Worm (Caenorhabditis elegans) whole organism, young adult: Measurements from ENCODE around the gene srp-2.

Experiments used
- B0019.2 ChIP-seq: fragments of 200-800 bp; sonication (Bioruptor generic); conservative IDR thresholded peaks from 2 replicates; pipeline ENCODE4 v1.3.6; 2022; ENCODE audit warnings: missing genetic modification reagents, missing genetic modification characterization, missing compliant biosample characterization
- F37B4.10 ChIP-seq: fragments of 200-800 bp; sonication (Bioruptor generic); IDR thresholded peaks from 2 replicates; pipeline ENCODE4 v1.3.6; 2022; ENCODE audit warnings: missing genetic modification characterization, missing compliant biosample characterization
- F39B2.1 ChIP-seq: fragments of 200-800 bp; sonication (Bioruptor generic); IDR thresholded peaks from 2 replicates; pipeline ENCODE4 v1.3.6; 2022; ENCODE audit warnings: missing genetic modification reagents, missing genetic modification characterization, missing compliant biosample characterization
- F57C9.4 ChIP-seq: sonication (generic microtip); optimal IDR thresholded peaks from 2 replicates; lab custom pipeline; 2017; ENCODE audit warnings: mild to moderate bottlenecking, missing genetic modification characterization, missing compliant biosample characterization
- K11D2.4 ChIP-seq: fragments of 200-800 bp; sonication (Bioruptor generic); IDR thresholded peaks from 2 replicates; pipeline ENCODE4 v1.3.6; 2022; ENCODE audit warnings: missing genetic modification reagents, missing genetic modification characterization, missing compliant biosample characterization
- T26A5.8 ChIP-seq: sonication (generic microtip); optimal IDR thresholded peaks from 2 replicates; lab custom pipeline; 2016; ENCODE audit warnings: missing genetic modification characterization, missing compliant biosample characterization
- Y53G8AR.9 ChIP-seq: fragments of 200-800 bp; sonication (Bioruptor generic); conservative IDR thresholded peaks from 2 replicates; pipeline ENCODE4 v1.3.6; 2022; ENCODE audit warnings: missing genetic modification reagents, missing genetic modification characterization, missing compliant biosample characterization
- Y56A3A.18 ChIP-seq: fragments of 200-800 bp; sonication (Bioruptor generic); IDR thresholded peaks from 2 replicates; pipeline ENCODE4 v1.3.6; 2022; ENCODE audit warnings: missing genetic modification reagents, missing genetic modification characterization, missing compliant biosample characterization
- Y79H2A.3 ChIP-seq: fragments of 200-800 bp; sonication (Bioruptor generic); conservative IDR thresholded peaks from 2 replicates; pipeline ENCODE4 v1.3.6; 2022; ENCODE audit warnings: missing genetic modification reagents, missing genetic modification characterization, missing compliant biosample characterization
- Y95B8A.8 ChIP-seq: fragments of 200-800 bp; sonication (Bioruptor generic); IDR thresholded peaks from 2 replicates; pipeline ENCODE4 v1.3.6; 2022; ENCODE audit warnings: missing genetic modification reagents, missing genetic modification characterization, missing compliant biosample characterization
- ZK185.1 ChIP-seq: sonication (generic microtip); optimal IDR thresholded peaks from 2 replicates; lab custom pipeline; 2016; ENCODE audit warnings: mild to moderate bottlenecking, missing genetic modification characterization, missing compliant biosample characterization; ENCODE audit not compliant: poor library complexity, severe bottlenecking
- attf-5 ChIP-seq: fragments of 200-800 bp; sonication (Bioruptor generic); optimal IDR thresholded peaks from 2 replicates; lab custom pipeline; 2018; ENCODE audit warnings: mild to moderate bottlenecking, missing genetic modification characterization, missing compliant biosample characterization
- attf-6 ChIP-seq: fragments of 200-800 bp; sonication (Bioruptor generic); IDR thresholded peaks from 2 replicates; pipeline ENCODE4 v1.3.6; 2022; ENCODE audit warnings: missing genetic modification reagents, missing genetic modification characterization, missing compliant biosample characterization
- cebp-1 ChIP-seq, 2 experiments: fragments of 200-800 bp in 1 of 2; sonication (Bioruptor generic) in 1 of 2; sonication (generic microtip) in 1 of 2; IDR thresholded peaks in 1 of 2; optimal IDR thresholded peaks in 1 of 2; 2 replicates each; pipeline versions ENCODE4 v1.3.6 to Lab custom; 2017 to 2022; ENCODE audit warnings: missing compliant biosample characterization in 2 of 2, missing genetic modification characterization in 2 of 2, mild to moderate bottlenecking in 1 of 2, missing genetic modification reagents in 1 of 2, moderate library complexity in 1 of 2
- cebp-2 ChIP-seq: fragments of 200-800 bp; sonication (Bioruptor generic); IDR thresholded peaks from 2 replicates; pipeline ENCODE4 v1.3.6; 2022; ENCODE audit warnings: missing genetic modification characterization, missing compliant biosample characterization
- ceh-27 ChIP-seq: fragments of 200-800 bp; sonication (Bioruptor generic); optimal IDR thresholded peaks from 2 replicates; lab custom pipeline; 2018; ENCODE audit warnings: mild to moderate bottlenecking, missing genetic modification characterization, moderate library complexity, missing compliant biosample characterization
- ceh-58 ChIP-seq: fragments of 200-800 bp; sonication (Bioruptor generic); IDR thresholded peaks from 2 replicates; pipeline ENCODE4 v1.3.6; 2022; ENCODE audit warnings: missing genetic modification characterization, missing compliant biosample characterization
- chd-7 ChIP-seq: sonication (generic microtip); optimal IDR thresholded peaks from 2 replicates; lab custom pipeline; 2016; ENCODE audit warnings: mild to moderate bottlenecking, missing genetic modification characterization, moderate library complexity, missing compliant biosample characterization
- dox-1 ChIP-seq: fragments of 200-800 bp; sonication (Bioruptor generic); IDR thresholded peaks from 2 replicates; pipeline ENCODE4 v1.3.6; 2022; ENCODE audit warnings: missing genetic modification reagents, missing genetic modification characterization, missing compliant biosample characterization
- egl-18 ChIP-seq: fragments of 200-800 bp; sonication (Bioruptor generic); IDR thresholded peaks from 2 replicates; pipeline ENCODE4 v1.3.6; 2022; ENCODE audit warnings: missing genetic modification reagents, missing genetic modification characterization, missing compliant biosample characterization
- egl-44 ChIP-seq: fragments of 200-800 bp; sonication (Bioruptor generic); IDR thresholded peaks from 2 replicates; pipeline ENCODE4 v1.3.6; 2022; ENCODE audit warnings: missing genetic modification reagents, missing genetic modification characterization, missing compliant biosample characterization
- him-1 ChIP-seq: sonication (generic microtip); optimal IDR thresholded peaks from 2 replicates; lab custom pipeline; 2016; ENCODE audit warnings: missing genotype, missing genetic modification reagents, missing genetic modification characterization, missing compliant biosample characterization
- hlh-26 ChIP-seq: fragments of 200-800 bp; sonication (Bioruptor generic); conservative IDR thresholded peaks from 2 replicates; pipeline ENCODE4 v1.3.6; 2022; ENCODE audit warnings: missing genetic modification reagents, missing genetic modification characterization, missing compliant biosample characterization
- hmg-1.2 ChIP-seq: fragments of 200-800 bp; sonication (Bioruptor generic); IDR thresholded peaks from 2 replicates; pipeline ENCODE4 v1.3.6; 2022; ENCODE audit warnings: missing genetic modification reagents, missing genetic modification characterization, missing compliant biosample characterization
- let-526 ChIP-seq: fragments of 200-800 bp; sonication (Bioruptor generic); IDR thresholded peaks from 2 replicates; pipeline ENCODE4 v1.3.6; 2022; ENCODE audit warnings: missing genetic modification reagents, missing genetic modification characterization, missing compliant biosample characterization
- lin-26 ChIP-seq: fragments of 200-800 bp; sonication (Bioruptor generic); IDR thresholded peaks from 2 replicates; pipeline ENCODE4 v1.3.6; 2022; ENCODE audit warnings: missing genetic modification reagents, missing genetic modification characterization, missing compliant biosample characterization
- lin-40 ChIP-seq: sonication (generic microtip); optimal IDR thresholded peaks from 2 replicates; lab custom pipeline; 2016; ENCODE audit warnings: missing genetic modification characterization, mild to moderate bottlenecking, missing compliant biosample characterization, missing genotype, missing genetic modification reagents
- lin-54 ChIP-seq: fragments of 200-800 bp; sonication (Bioruptor generic); optimal IDR thresholded peaks from 2 replicates; lab custom pipeline; 2018; ENCODE audit warnings: mild to moderate bottlenecking, missing genetic modification characterization, missing compliant biosample characterization
- lsl-1 ChIP-seq: fragments of 200-800 bp; sonication (Bioruptor generic); optimal IDR thresholded peaks from 2 replicates; lab custom pipeline; 2018; ENCODE audit warnings: mild to moderate bottlenecking, missing genetic modification characterization, moderate library complexity, missing compliant biosample characterization
- lsy-27 ChIP-seq: sonication (generic microtip); optimal IDR thresholded peaks from 2 replicates; lab custom pipeline; 2017; ENCODE audit warnings: missing genetic modification characterization, mild to moderate bottlenecking, missing compliant biosample characterization, antibody characterized with exemption, missing genotype, borderline replicate concordance; ENCODE audit not compliant: insufficient read depth
- madf-3 ChIP-seq: fragments of 200-800 bp; sonication (Bioruptor generic); IDR thresholded peaks from 2 replicates; pipeline ENCODE4 v1.3.6; 2022; ENCODE audit warnings: missing genetic modification reagents, missing genetic modification characterization, missing compliant biosample characterization
- madf-8 ChIP-seq: fragments of 200-800 bp; sonication (Bioruptor generic); conservative IDR thresholded peaks from 2 replicates; pipeline ENCODE4 v1.3.6; 2022; ENCODE audit warnings: missing genetic modification reagents, missing genetic modification characterization, missing compliant biosample characterization
- mes-4 ChIP-seq: sonication (generic microtip); optimal IDR thresholded peaks from 2 replicates; lab custom pipeline; 2016; ENCODE audit warnings: missing genotype, missing genetic modification characterization, missing compliant biosample characterization
- nfyb-1 ChIP-seq: fragments of 200-800 bp; sonication (Bioruptor generic); IDR thresholded peaks from 2 replicates; pipeline ENCODE4 v1.3.6; 2022; ENCODE audit warnings: missing genetic modification reagents, missing genetic modification characterization, missing compliant biosample characterization
- nhr-120 ChIP-seq: fragments of 200-800 bp; sonication (Bioruptor generic); IDR thresholded peaks from 2 replicates; pipeline ENCODE4 v1.3.6; 2022; ENCODE audit warnings: missing genetic modification characterization, missing compliant biosample characterization
- nhr-80 ChIP-seq: sonication (generic microtip); optimal IDR thresholded peaks from 2 replicates; lab custom pipeline; 2016; ENCODE audit warnings: missing genetic modification characterization, missing compliant biosample characterization
- pha-4 ChIP-seq: fragments of 150-350 bp; sonication (generic microtip); optimal IDR thresholded peaks from 2 replicates; lab custom pipeline; 2014; ENCODE audit warnings: missing biosample characterization, missing genetic modification reagents, missing genetic modification characterization
- rcor-1 ChIP-seq: fragments of 200-800 bp; sonication (Bioruptor generic); IDR thresholded peaks from 2 replicates; pipeline ENCODE4 v1.3.6; 2022; ENCODE audit warnings: missing genetic modification reagents, missing genetic modification characterization, missing compliant biosample characterization
- repo-1 ChIP-seq: sonication (generic microtip); optimal IDR thresholded peaks from 2 replicates; lab custom pipeline; 2017; ENCODE audit warnings: mild to moderate bottlenecking, missing genetic modification characterization, missing compliant biosample characterization
- somi-1 ChIP-seq: fragments of 200-800 bp; sonication (Bioruptor generic); optimal IDR thresholded peaks from 2 replicates; lab custom pipeline; 2018; ENCODE audit warnings: mild to moderate bottlenecking, missing genetic modification characterization, missing compliant biosample characterization
- tbp1 ChIP-seq: fragments of 200-800 bp; sonication (Bioruptor generic); optimal IDR thresholded peaks from 2 replicates; lab custom pipeline; 2018; ENCODE audit warnings: mild to moderate bottlenecking, missing genetic modification characterization, missing compliant biosample characterization
- tlf-1 ChIP-seq: fragments of 200-800 bp; sonication (Bioruptor generic); optimal IDR thresholded peaks from 2 replicates; lab custom pipeline; 2018; ENCODE audit warnings: mild to moderate bottlenecking, missing genetic modification characterization, missing compliant biosample characterization
- unc-130 ChIP-seq: sonication (generic microtip); optimal IDR thresholded peaks from 2 replicates; lab custom pipeline; 2016; ENCODE audit warnings: missing genetic modification reagents, missing genetic modification characterization, missing compliant biosample characterization
- xnd-1 ChIP-seq: sonication (generic microtip); optimal IDR thresholded peaks from 2 replicates; lab custom pipeline; 2016; ENCODE audit warnings: missing genotype, missing genetic modification reagents, missing genetic modification characterization, missing compliant biosample characterization
- zim-3 ChIP-seq: sonication (generic microtip); optimal IDR thresholded peaks from 2 replicates; lab custom pipeline; 2017; ENCODE audit warnings: mild to moderate bottlenecking, missing genetic modification characterization, moderate library complexity, missing compliant biosample characterization
- ztf-22 ChIP-seq: fragments of 200-800 bp; sonication (Bioruptor generic); optimal IDR thresholded peaks from 2 replicates; lab custom pipeline; 2018; ENCODE audit warnings: mild to moderate bottlenecking, missing genetic modification characterization, moderate library complexity, missing compliant biosample characterization
- ztf-26 ChIP-seq: sonication (generic microtip); optimal IDR thresholded peaks from 2 replicates; lab custom pipeline; 2017; ENCODE audit warnings: missing genetic modification characterization, missing compliant biosample characterization

srp-2 gene

ce11 chrV:730216-730615 is 32.2 kb upstream of the srp-2 start:
- TF ChIP-seq dox-1 (GFP tag; lab: Robert Waterston, UW): peak; percentile 42; the same call in 1 of the 2 replicates
- peak; percentile 11 for TF ChIP-seq lin-54
- TF ChIP-seq ceh-27 (GFP tag; lab: Kevin White, UChicago): no peak
- TF ChIP-seq lin-26 (GFP tag; lab: Robert Waterston, UW): 0 out of 2 replicates have a peak, but pooled peaks have one; percentile 24
- peak; percentile 47 for TF ChIP-seq lin-40
- TF ChIP-seq K11D2.4 (GFP tag; lab: Robert Waterston, UW): peak; percentile 45; the same call in 1 of the 2 replicates
- peak; percentile 27; the same call in 1 of the 2 replicates for TF ChIP-seq hmg-1.2
- TF ChIP-seq attf-5 (GFP tag; lab: Kevin White, UChicago): peak; percentile 38
- peak; percentile 66 for TF ChIP-seq chd-7
- 0 out of 2 replicates have a peak, but pooled peaks have one; percentile 47 for TF ChIP-seq madf-3 (GFP tag; lab: Robert Waterston, UW)
- peak; percentile 51 for TF ChIP-seq tbp1 (GFP tag; lab: Kevin White, UChicago)
- no peak for TF ChIP-seq ceh-58 (GFP tag; lab: Robert Waterston, UW)
- peak; percentile 25 for TF ChIP-seq somi-1 (GFP tag; lab: Kevin White, UChicago)
- peak; percentile 27 for TF ChIP-seq let-526 (GFP tag; lab: Robert Waterston, UW)
- peak; percentile 56 for TF ChIP-seq repo-1 (tag; lab: Kevin White, UChicago)
- TF ChIP-seq cebp-2 (GFP tag; lab: Robert Waterston, UW): no peak
- TF ChIP-seq mes-4 (tag; lab: Kevin White, UChicago): no peak
- peak; percentile 37; the same call in 1 of the 2 replicates for TF ChIP-seq cebp-1 (GFP tag; IDR thresholded peaks at IDR 0.05; lab: Robert Waterston, UW)
- peak; percentile 71 for TF ChIP-seq cebp-1 (tag; optimal IDR thresholded peaks at IDR 0.05; lab: Kevin White, UChicago)
- TF ChIP-seq F37B4.10 (GFP tag; lab: Robert Waterston, UW): no peak
- TF ChIP-seq ZK185.1 (tag; lab: Kevin White, UChicago): peak; percentile 25
- TF ChIP-seq ztf-26: peak; percentile 20
- TF ChIP-seq egl-44: 0 out of 2 replicates have a peak, but pooled peaks have one; percentile 55
- peak; percentile 39 for TF ChIP-seq ztf-22 (GFP tag; lab: Kevin White, UChicago)
- TF ChIP-seq B0019.2 (GFP tag; lab: Robert Waterston, UW): no peak
- peak; percentile 81 for TF ChIP-seq nfyb-1 (GFP tag; lab: Robert Waterston, UW)
- peak; percentile 54 for TF ChIP-seq nhr-80 (tag; lab: Kevin White, UChicago)
- TF ChIP-seq Y79H2A.3: no peak
- no peak for TF ChIP-seq egl-18 (GFP tag; lab: Robert Waterston, UW)
- no peak for TF ChIP-seq him-1 (tag; lab: Kevin White, UChicago)
- TF ChIP-seq F39B2.1 (GFP tag; lab: Robert Waterston, UW): no peak
- TF ChIP-seq Y95B8A.8: 0 out of 2 replicates have a peak, but pooled peaks have one; percentile 36
- peak; percentile 68; the same call in 1 of the 2 replicates for TF ChIP-seq Y53G8AR.9 (GFP tag; lab: Robert Waterston, UW)
- TF ChIP-seq tlf-1 (GFP tag; lab: Kevin White, UChicago): peak; percentile 46
- TF ChIP-seq rcor-1 (GFP tag; lab: Robert Waterston, UW): no peak
- TF ChIP-seq, all 124 proteins: peak for 23

- TF ChIP-seq F57C9.4 (tag; lab: Kevin White, UChicago) (no peak), attf-5 (GFP tag; lab: Kevin White, UChicago) (peak; percentile 81), xnd-1 (no peak), nhr-120 (GFP tag; lab: Robert Waterston, UW) (no peak), pha-4 (tag; lab: Kevin White, UChicago) (peak; percentile 93), mes-4 (tag; lab: Kevin White, UChicago) (no peak), T26A5.8 (tag; lab: Kevin White, UChicago) (no peak), hlh-26 (GFP tag; lab: Robert Waterston, UW) (no peak), ZK185.1 (tag; lab: Kevin White, UChicago) (peak; percentile 73), attf-6 (GFP tag; lab: Robert Waterston, UW) (no peak), lsy-27 (tag; lab: Kevin White, UChicago) (no peak), F37B4.10 (GFP tag; lab: Robert Waterston, UW) (no peak), lsl-1 (no peak), madf-8 (GFP tag; lab: Robert Waterston, UW) (no peak), Y56A3A.18 (GFP tag; lab: Robert Waterston, UW) (peak; percentile 46; the same call in 1 of the 2 replicates), B0019.2 (GFP tag; lab: Robert Waterston, UW) (no peak), unc-130 (GFP tag; lab: Kevin White, UChicago) (no peak), cebp-2 (GFP tag; lab: Robert Waterston, UW) (0 out of 2 replicates have a peak, but pooled peaks have one; percentile 61), zim-3 (tag; lab: Kevin White, UChicago) (no peak)
Observed at ce11 chrV:731330-731729, 31.1 kb upstream of the srp-2 start.
